Worm (Caenorhabditis elegans): ENCODE results near the gene M03E7.1.

M03E7.1 gene

ce11 chrV:5592323-5592722, 29.2 kb upstream of the M03E7.1 start, which contains the start of gene vps-37 (continued):
- TF ChIP-seq hlh-4 (tag; optimal IDR thresholded peaks at IDR 0.05) (no peak), lin-35 (GFP tag; optimal IDR thresholded peaks at IDR 0.05) (peak; percentile 88 to 90), nhr-28 (tag; optimal IDR thresholded peaks at IDR 0.05) (no peak), ceh-8 (GFP tag; optimal IDR thresholded peaks at IDR 0.05) (peak; percentile 20), grh-1 (GFP tag; IDR thresholded peaks at IDR 0.05) (peak; percentile 56; the same call in 1 of the 2 replicates), nhr-47 (tag; optimal IDR thresholded peaks at IDR 0.05) (peak; percentile 82), C04F5.9 (tag; optimal IDR thresholded peaks at IDR 0.05) (peak; percentile 37), nhr-71 (tag; optimal IDR thresholded peaks at IDR 0.05) (peak; percentile 87)

DNA sequence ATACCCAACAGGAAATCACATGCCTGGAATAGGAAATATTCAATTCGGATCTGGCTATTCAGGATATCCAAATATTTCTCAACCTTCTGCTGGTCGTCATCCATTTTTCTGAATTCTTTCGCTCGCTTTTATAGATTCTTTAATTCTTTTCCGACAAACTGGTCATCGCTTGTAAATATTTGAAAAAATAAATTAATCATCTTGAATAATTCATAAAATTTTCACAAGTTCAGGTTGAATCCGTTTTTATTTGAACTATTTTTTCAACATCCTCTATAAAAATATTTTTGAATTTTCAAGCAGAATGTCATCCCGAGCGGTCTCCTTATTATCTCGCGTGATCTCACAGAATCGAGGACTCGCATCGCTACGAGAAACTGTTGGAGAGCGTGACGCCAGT, 28.1 kb upstream of the M03E7.1 start, which contains the start of gene mrpl-48:
TSS of gene mrpl-48 (plus strand) at position 301 of the 400 bp plus-strand sequence.
- TF ChIP-seq F16B12.6 (tag; optimal IDR thresholded peaks at IDR 0.05) = no peak
- no peak for TF ChIP-seq zip-4 (GFP tag; optimal IDR thresholded peaks at IDR 0.05)
- no peak for TF ChIP-seq elt-3 (tag; optimal IDR thresholded peaks at IDR 0.05)
- TF ChIP-seq nhr-11 (tag; optimal IDR thresholded peaks at IDR 0.05) = no peak
- no peak for TF ChIP-seq xbp-1 (tag; optimal IDR thresholded peaks at IDR 0.05)
- no peak for TF ChIP-seq nhr-85 (tag)
- no peak for TF ChIP-seq C04F5.9 (tag; optimal IDR thresholded peaks at IDR 0.05)
- TF ChIP-seq ztf-4 (tag; optimal IDR thresholded peaks at IDR 0.05) = no peak
- TF ChIP-seq lir-3 (tag; optimal IDR thresholded peaks at IDR 0.05; ENCODE audit: poor library complexity) = no peak
- TF ChIP-seq blmp-1 (tag; optimal IDR thresholded peaks at IDR 0.05) = no peak
- TF ChIP-seq ceh-88 (GFP tag; IDR thresholded peaks at IDR 0.05) = no peak
- no peak for TF ChIP-seq zag-1 (tag; optimal IDR thresholded peaks at IDR 0.05)
- TF ChIP-seq pax-3 (tag; optimal IDR thresholded peaks at IDR 0.05) = no peak
- TF ChIP-seq ceh-90 (tag; optimal IDR thresholded peaks at IDR 0.05) = no peak
- TF ChIP-seq Y116A8C.19 (tag; optimal IDR thresholded peaks at IDR 0.05; ENCODE audit: borderline replicate concordance) = no peak

DNA sequence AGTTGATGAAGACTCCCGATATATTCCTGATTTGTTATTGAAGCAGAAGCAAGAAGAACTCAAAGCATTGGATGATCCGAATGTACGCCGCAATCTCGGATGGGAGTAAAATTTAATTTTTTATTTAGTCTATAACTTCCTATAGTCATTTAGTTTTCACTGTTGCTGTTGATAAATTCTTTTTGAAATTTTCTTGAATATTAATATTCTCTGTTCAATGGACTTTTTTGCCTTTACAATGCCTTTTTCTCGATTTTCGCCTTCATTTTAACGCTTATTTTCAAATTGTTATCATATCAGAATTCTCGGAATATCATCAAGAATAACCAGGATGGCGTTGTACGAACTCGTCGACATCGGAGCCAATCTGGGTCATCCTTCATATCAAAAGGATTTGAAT, 27.2 kb upstream of the M03E7.1 start, which contains the start of gene crn-2:
TSS of gene crn-2 (plus strand) at position 301 of the 400 bp plus-strand sequence.
- TF ChIP-seq sox-4 (tag; optimal IDR thresholded peaks at IDR 0.05) (no peak), sptf-1 (tag; optimal IDR thresholded peaks at IDR 0.05) (no peak), nhr-11 (tag; optimal IDR thresholded peaks at IDR 0.05) (no peak), ztf-4 (tag; optimal IDR thresholded peaks at IDR 0.05) (no peak), ztf-11 (tag; optimal IDR thresholded peaks at IDR 0.05) (no peak), mdl-1 (tag; optimal IDR thresholded peaks at IDR 0.05) (no peak), nhr-77 (tag; optimal IDR thresholded peaks at IDR 0.05) (no peak), Y116A8C.19 (tag; optimal IDR thresholded peaks at IDR 0.05; ENCODE audit: borderline replicate concordance) (no peak), swsn-7 (tag; optimal IDR thresholded peaks at IDR 0.05) (no peak), alr-1 (tag; optimal IDR thresholded peaks at IDR 0.05; ENCODE audit: borderline replicate concordance) (no peak), ces-1 (GFP tag; optimal IDR thresholded peaks at IDR 0.05) (no peak), nhr-71 (tag; optimal IDR thresholded peaks at IDR 0.05) (no peak), tbx-2 (tag; optimal IDR thresholded peaks at IDR 0.05) (no peak), efl-1 (optimal IDR thresholded peaks at IDR 0.05) (no peak), efl-1 (GFP tag; optimal IDR thresholded peaks at IDR 0.05 in 1 of 2) (no peak), lin-39 (tag; optimal IDR thresholded peaks at IDR 0.05) (no peak), hlh-4 (tag; optimal IDR thresholded peaks at IDR 0.05) (no peak)

DNA sequence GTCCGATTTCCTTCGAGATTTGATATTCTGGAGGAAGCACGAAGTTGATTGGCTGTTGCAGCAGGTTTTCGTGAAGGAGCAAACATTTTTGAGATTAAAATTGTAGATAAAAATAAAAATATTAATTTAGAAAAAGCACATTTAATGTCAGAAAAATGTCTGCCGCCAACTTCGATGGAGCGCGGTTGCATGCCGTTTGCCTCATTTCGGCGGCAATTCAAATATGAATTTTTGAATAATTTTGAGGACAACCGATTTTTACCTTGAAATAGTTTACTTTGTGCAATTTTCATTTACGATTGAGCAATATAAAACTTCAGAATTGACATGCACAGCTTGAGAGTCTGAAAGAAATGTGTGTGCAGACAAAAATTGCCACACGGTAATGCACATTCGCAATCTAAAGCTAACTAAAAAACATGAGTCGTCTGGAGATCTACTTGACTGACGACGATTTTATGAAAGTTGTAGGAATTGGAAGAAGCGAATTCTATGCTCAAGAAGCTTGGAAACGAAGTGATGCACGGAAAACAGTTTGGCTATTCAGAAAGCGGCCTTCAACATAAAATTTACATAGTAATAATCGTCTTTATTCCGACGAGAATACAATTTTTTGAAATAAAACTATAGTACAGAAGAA, 25.0 kb upstream of the M03E7.1 start, which contains the start of gene zhit-1:
TSS of gene zhit-1 (minus strand) at position 161 of the 640 bp plus-strand sequence.
- no peak for TF ChIP-seq nhr-77 (tag; optimal IDR thresholded peaks at IDR 0.05)
- TF ChIP-seq skn-1 (tag; optimal IDR thresholded peaks at IDR 0.05) = peak; percentile 36
- peak; percentile 92 for TF ChIP-seq efl-1 (optimal IDR thresholded peaks at IDR 0.05)
- TF ChIP-seq efl-1 (GFP tag; optimal IDR thresholded peaks at IDR 0.05 in 1 of 2) = peak; percentile 92 to 99
- TF ChIP-seq nhr-47 (tag; optimal IDR thresholded peaks at IDR 0.05) = peak; percentile 52
- TF ChIP-seq F16B12.6 (tag; optimal IDR thresholded peaks at IDR 0.05) = peak; percentile 50
- no peak for TF ChIP-seq lin-39 (tag; optimal IDR thresholded peaks at IDR 0.05)
- peak; percentile 29; the same call in 1 of the 2 replicates for TF ChIP-seq isw-1 (GFP tag; IDR thresholded peaks at IDR 0.05)
- TF ChIP-seq mab-9 (GFP tag; IDR thresholded peaks at IDR 0.05) = no peak
- TF ChIP-seq nhr-85 (tag) = peak; percentile 30
- TF ChIP-seq ceh-88 (GFP tag; IDR thresholded peaks at IDR 0.05) = no peak
- TF ChIP-seq swsn-7 (tag; optimal IDR thresholded peaks at IDR 0.05) = no peak
- TF ChIP-seq elt-3 (tag; optimal IDR thresholded peaks at IDR 0.05) = no peak
- no peak for TF ChIP-seq fkh-10 (GFP tag; optimal IDR thresholded peaks at IDR 0.05)
- TF ChIP-seq lin-13 (GFP tag; optimal IDR thresholded peaks at IDR 0.05) = no peak
- TF ChIP-seq unc-98 (GFP tag; IDR thresholded peaks at IDR 0.05) = no peak
- TF ChIP-seq nhr-90 (tag; optimal IDR thresholded peaks at IDR 0.05; ENCODE audit: poor library complexity) = peak; percentile 37
- TF ChIP-seq ces-1 (GFP tag; optimal IDR thresholded peaks at IDR 0.05) = no peak
- TF ChIP-seq efl-3 (GFP tag; optimal IDR thresholded peaks at IDR 0.05) = no peak
- no peak for TF ChIP-seq aly-2 (tag; optimal IDR thresholded peaks at IDR 0.05)
- TF ChIP-seq irx-1 (tag; optimal IDR thresholded peaks at IDR 0.05) = no peak
- no peak for TF ChIP-seq C34B4.2 (tag; optimal IDR thresholded peaks at IDR 0.05)
- TF ChIP-seq Y116A8C.19 (tag; optimal IDR thresholded peaks at IDR 0.05; ENCODE audit: borderline replicate concordance) = no peak
